Fruit fly (Drosophila melanogaster): ENCODE results near the gene CG4213.
A peak's percentile ranks its signal among the peaks of the same experiment; 100 is the strongest.

The CG4213 gene

dm6 chr2L:377780-378222, 24.2 kb downstream of the CG4213 start, which contains the start of gene al:
al (plus strand) TSS chr2L:378112.
- TF ChIP-seq HLH4C (GFP tag; IDR thresholded peaks at IDR 0.05; ENCODE audit: partially characterized antibody) (0 out of 3 replicates have a peak, but pooled peaks have one; percentile 20), Scr (GFP tag; IDR thresholded peaks at IDR 0.05; ENCODE audit: partially characterized antibody) (0 out of 2 replicates have a peak, but pooled peaks have one; percentile 21), Jarid2 (GFP tag; optimal IDR thresholded peaks at IDR 0.05) (peak; percentile 69), CG2116 (GFP tag; optimal IDR thresholded peaks at IDR 0.05) (no peak), abd-A (tag; optimal IDR thresholded peaks at IDR 0.05) (peak; percentile 48), Aef1 (GFP tag; IDR thresholded peaks at IDR 0.05) (peak; percentile 88), row (GFP tag; IDR thresholded peaks at IDR 0.05) (0 out of 3 replicates have a peak, but pooled peaks have one; percentile 14), Nf-YA (GFP tag; IDR thresholded peaks at IDR 0.05) (peak; percentile 87), gsb (GFP tag; IDR thresholded peaks at IDR 0.05) (no peak), da (GFP tag; optimal IDR thresholded peaks at IDR 0.05) (peak; percentile 17), NFAT (GFP tag; IDR thresholded peaks at IDR 0.05) (0 out of 2 replicates have a peak, but pooled peaks have one; percentile 3), Nf-YB (GFP tag; optimal IDR thresholded peaks at IDR 0.05) (peak; percentile 98), sisA (GFP tag; IDR thresholded peaks at IDR 0.05) (no peak), Eip74EF (GFP tag; optimal IDR thresholded peaks at IDR 0.05) (no peak), CG32532 (GFP tag; IDR thresholded peaks at IDR 0.05) (peak; percentile 17; the same call in 1 of the 2 replicates), CG11504 (tag; optimal IDR thresholded peaks at IDR 0.05) (peak; percentile 34), CG31224 (GFP tag; IDR thresholded peaks at IDR 0.05) (peak; percentile 94), onecut (GFP tag; IDR thresholded peaks at IDR 0.05) (peak; percentile 82), CG42726 (GFP tag; IDR thresholded peaks at IDR 0.05; ENCODE audit: partially characterized antibody) (0 out of 2 replicates have a peak, but pooled peaks have one; percentile 12), sd (tag; optimal IDR thresholded peaks at IDR 0.05) (peak; percentile 13), nerfin-2 (GFP tag; IDR thresholded peaks at IDR 0.05; ENCODE audit: partially characterized antibody) (no peak), ash1 (GFP tag; optimal IDR thresholded peaks at IDR 0.05) (peak; percentile 16), MBD-R2 (GFP tag; IDR thresholded peaks at IDR 0.05) (peak; percentile 7; the same call in 1 of the 2 replicates), CG18011 (GFP tag; optimal IDR thresholded peaks at IDR 0.05) (peak; percentile 90), chinmo (GFP tag; IDR thresholded peaks at IDR 0.05; ENCODE audit: partially characterized antibody) (peak; percentile 76; the same call in 1 of the 4 replicates), Trl (optimal IDR thresholded peaks at IDR 0.05) (peak; percentile 54 to 63), Trl (GFP tag; optimal IDR thresholded peaks at IDR 0.05) (no peak), cg (GFP tag; optimal IDR thresholded peaks at IDR 0.05) (peak; percentile 48), sug (tag; optimal IDR thresholded peaks at IDR 0.05) (peak; percentile 50), vvl (GFP tag; IDR thresholded peaks at IDR 0.05) (peak; percentile 49), mirr (GFP tag; optimal IDR thresholded peaks at IDR 0.05) (peak; percentile 10), Adf1 (GFP tag; IDR thresholded peaks at IDR 0.05) (peak; percentile 35; the same call in 1 of the 2 replicates), Oaz (GFP tag; IDR thresholded peaks at IDR 0.05) (no peak), CG6175 (GFP tag; IDR thresholded peaks at IDR 0.05) (peak; percentile 35; the same call in 1 of the 3 replicates), chm (GFP tag; IDR thresholded peaks at IDR 0.05) (no peak; the same call in 1 of the 2 replicates), Chrac-16 (GFP tag; optimal IDR thresholded peaks at IDR 0.05) (no peak), exex (tag; optimal IDR thresholded peaks at IDR 0.05) (no peak), CG15269 (tag; optimal IDR thresholded peaks at IDR 0.05) (no peak), CG10321 (GFP tag; IDR thresholded peaks at IDR 0.05) (peak; percentile 77), al (GFP tag; IDR thresholded peaks at IDR 0.05) (0 out of 2 replicates have a peak, but pooled peaks have one; percentile 8), Camta (GFP tag; optimal IDR thresholded peaks at IDR 0.05) (no peak), CoRest (tag; optimal IDR thresholded peaks at IDR 0.05) (peak; percentile 39), kni (GFP tag; optimal IDR thresholded peaks at IDR 0.05) (peak; percentile 73), crol (GFP tag; IDR thresholded peaks at IDR 0.05) (peak; percentile 95), CG34224 (GFP tag; IDR thresholded peaks at IDR 0.05; ENCODE audit: partially characterized antibody) (peak; percentile 46; the same call in 1 of the 3 replicates), ac (GFP tag; optimal IDR thresholded peaks at IDR 0.05) (peak; percentile 96), CG17385 (GFP tag; optimal IDR thresholded peaks at IDR 0.05) (no peak), oc (tag; optimal IDR thresholded peaks at IDR 0.05) (peak; percentile 18), Deaf1 (tag; optimal IDR thresholded peaks at IDR 0.05) (peak; percentile 50)

All from whole organism, embryonic.